Worm (Caenorhabditis elegans) whole organism, L4 larva: ENCODE results near the gene str-166.

Experiments used
- F10B5.3 ChIP-seq: sonication (generic microtip); optimal IDR thresholded peaks from 2 replicates; lab custom pipeline; 2016; ENCODE audit warnings: mild to moderate bottlenecking, missing genetic modification characterization, missing compliant biosample characterization
- F26F4.8 ChIP-seq: fragments of 200-800 bp; sonication (Bioruptor generic); conservative IDR thresholded peaks from 2 replicates; pipeline ENCODE4 v1.3.6; 2022; ENCODE audit warnings: missing genetic modification characterization, missing compliant biosample characterization
- F49E8.2 ChIP-seq: sonication (generic microtip); optimal IDR thresholded peaks from 2 replicates; lab custom pipeline; 2016; ENCODE audit warnings: missing compliant biosample characterization, mild to moderate bottlenecking, missing genetic modification characterization, borderline replicate concordance
- Y5F2A.4 ChIP-seq: fragments of 200-800 bp; sonication (Bioruptor generic); optimal IDR thresholded peaks from 2 replicates; lab custom pipeline; 2018; ENCODE audit warnings: mild to moderate bottlenecking, missing genetic modification characterization, missing compliant biosample characterization
- aha-1 ChIP-seq: fragments of 150-350 bp; peaks from one replicate; lab custom pipeline; 2014; ENCODE audit warnings: missing biosample characterization, missing genetic modification characterization
- aly-2 ChIP-seq: sonication (generic microtip); optimal IDR thresholded peaks from 2 replicates; lab custom pipeline; 2018; ENCODE audit warnings: missing biosample characterization, missing genetic modification characterization
- ama-1 ChIP-seq: fragments of 150-350 bp; optimal IDR thresholded peaks from 2 replicates; lab custom pipeline; 2014; ENCODE audit warnings: inconsistent platforms, mixed read lengths
- arid-1 ChIP-seq: fragments of 200-800 bp; sonication (Bioruptor generic); conservative IDR thresholded peaks from 2 replicates; pipeline ENCODE4 v1.3.6; 2022; ENCODE audit warnings: missing genetic modification reagents, missing genetic modification characterization, missing compliant biosample characterization
- ceh-28 ChIP-seq: fragments of 150-350 bp; optimal IDR thresholded peaks from 2 replicates; lab custom pipeline; 2014; ENCODE audit warnings: missing biosample characterization, missing genetic modification reagents, missing genetic modification characterization
- ceh-44 ChIP-seq: fragments of 200-800 bp; sonication (Bioruptor generic); IDR thresholded peaks from 2 replicates; pipeline ENCODE4 v1.3.6; 2022; ENCODE audit warnings: missing genetic modification reagents, missing genetic modification characterization, missing compliant biosample characterization
- ceh-62 ChIP-seq: sonication (generic microtip); optimal IDR thresholded peaks from 2 replicates; lab custom pipeline; 2017; ENCODE audit warnings: missing biosample characterization, missing genetic modification characterization
- ctbp-1 ChIP-seq: fragments of 200-800 bp; sonication (Bioruptor generic); IDR thresholded peaks from 2 replicates; pipeline ENCODE4 v1.3.6; 2022; ENCODE audit warnings: missing genetic modification reagents, missing genetic modification characterization, missing compliant biosample characterization
- daf-16 ChIP-seq, 3 experiments: sonication (generic microtip); optimal IDR thresholded peaks; 2 replicates each; lab custom pipeline; 2016 to 2017; ENCODE audit warnings: missing genetic modification characterization in 3 of 3, missing genetic modification reagents in 3 of 3, mild to moderate bottlenecking in 2 of 3, missing compliant biosample characterization in 2 of 3, missing biosample characterization in 1 of 3, moderate library complexity in 1 of 3
- dmd-6 ChIP-seq: fragments of 200-800 bp; sonication (Bioruptor generic); IDR thresholded peaks from 2 replicates; pipeline ENCODE4 v1.3.6; 2022; ENCODE audit warnings: missing genetic modification reagents, missing genetic modification characterization, missing compliant biosample characterization
- dmd-8 ChIP-seq: fragments of 200-800 bp; sonication (Bioruptor generic); IDR thresholded peaks from 2 replicates; pipeline ENCODE4 v1.3.6; 2022; ENCODE audit warnings: missing genetic modification characterization, missing compliant biosample characterization
- duxl-1 ChIP-seq: sonication (generic microtip); optimal IDR thresholded peaks from 2 replicates; lab custom pipeline; 2016; ENCODE audit warnings: mild to moderate bottlenecking, missing genetic modification characterization, moderate library complexity, missing compliant biosample characterization; ENCODE audit not compliant: poor library complexity
- hif-1 ChIP-seq, 2 experiments: sonication (generic microtip); optimal IDR thresholded peaks; 2 replicates each; lab custom pipeline; 2016 to 2017; ENCODE audit warnings: missing compliant biosample characterization in 2 of 2, missing genetic modification characterization in 2 of 2, missing genetic modification reagents in 2 of 2, missing genotype in 2 of 2, mild to moderate bottlenecking in 1 of 2
- hlh-11 ChIP-seq: fragments of 200-800 bp; sonication (Bioruptor generic); optimal IDR thresholded peaks from 2 replicates; lab custom pipeline; 2018; ENCODE audit warnings: mild to moderate bottlenecking, missing genetic modification characterization, missing compliant biosample characterization
- hlh-30 ChIP-seq: sonication (generic microtip); optimal IDR thresholded peaks from 2 replicates; lab custom pipeline; 2017; ENCODE audit warnings: antibody characterized with exemption, mild to moderate bottlenecking, missing genetic modification characterization, missing compliant biosample characterization; ENCODE audit not compliant: insufficient read depth
- lin-13 ChIP-seq: fragments of 150-350 bp; optimal IDR thresholded peaks from 2 replicates; lab custom pipeline; 2014; ENCODE audit warnings: missing biosample characterization, missing genetic modification reagents, missing genetic modification characterization
- madf-9 ChIP-seq: fragments of 200-800 bp; sonication (Bioruptor generic); conservative IDR thresholded peaks from 2 replicates; pipeline ENCODE4 v1.3.6; 2022; ENCODE audit warnings: missing genetic modification reagents, missing genetic modification characterization, missing compliant biosample characterization
- mdt-29 ChIP-seq: fragments of 200-800 bp; sonication (Bioruptor generic); IDR thresholded peaks from 2 replicates; pipeline ENCODE4 v1.3.6; 2022; ENCODE audit warnings: missing genetic modification reagents, missing genetic modification characterization, missing compliant biosample characterization
- mxl-2 ChIP-seq: fragments of 200-800 bp; sonication (Bioruptor generic); conservative IDR thresholded peaks from 2 replicates; pipeline ENCODE4 v1.3.6; 2022; ENCODE audit warnings: missing genetic modification reagents, missing genetic modification characterization, missing compliant biosample characterization
- mxl-3 ChIP-seq: fragments of 200-800 bp; sonication (Bioruptor generic); optimal IDR thresholded peaks from 2 replicates; lab custom pipeline; 2018; ENCODE audit warnings: mild to moderate bottlenecking, missing genetic modification characterization, missing compliant biosample characterization
- nhr-10 ChIP-seq: fragments of 150-350 bp; optimal IDR thresholded peaks from 2 replicates; lab custom pipeline; 2014; ENCODE audit warnings: missing biosample characterization, missing genetic modification characterization
- nhr-102 ChIP-seq: sonication (generic microtip); optimal IDR thresholded peaks from 2 replicates; lab custom pipeline; 2016; ENCODE audit warnings: mild to moderate bottlenecking, missing genetic modification characterization, moderate library complexity, missing compliant biosample characterization
- nhr-25 ChIP-seq: sonication (generic microtip); optimal IDR thresholded peaks from 2 replicates; lab custom pipeline; 2017; ENCODE audit warnings: missing genetic modification characterization, mild to moderate bottlenecking, missing compliant biosample characterization, antibody characterized with exemption, moderate library complexity, borderline replicate concordance; ENCODE audit not compliant: insufficient read depth
- nhr-48 ChIP-seq: sonication (generic microtip); optimal IDR thresholded peaks from 2 replicates; lab custom pipeline; 2016; ENCODE audit warnings: mild to moderate bottlenecking, missing genetic modification characterization, missing compliant biosample characterization
- nhr-76 ChIP-seq: fragments of 150-350 bp; optimal IDR thresholded peaks from 2 replicates; lab custom pipeline; 2014; ENCODE audit warnings: missing biosample characterization, missing genetic modification characterization
- pha-4 ChIP-seq, 2 experiments: fragments of 150-350 bp in 1 of 2; fragments of 200-800 bp in 1 of 2; sonication (Bioruptor generic) in 1 of 2; IDR thresholded peaks in 1 of 2; optimal IDR thresholded peaks in 1 of 2; 2 replicates each; pipeline versions ENCODE4 v1.3.6 to Lab custom; 2014 to 2022; ENCODE audit warnings: missing genetic modification characterization in 2 of 2, missing genetic modification reagents in 2 of 2, missing biosample characterization in 1 of 2, missing compliant biosample characterization in 1 of 2
- rbr-2 ChIP-seq: sonication (generic microtip); optimal IDR thresholded peaks from 2 replicates; lab custom pipeline; 2016; ENCODE audit warnings: missing genotype, missing genetic modification characterization, missing compliant biosample characterization
- snpc-1.2 ChIP-seq: fragments of 200-800 bp; sonication (Bioruptor generic); IDR thresholded peaks from 2 replicates; pipeline ENCODE4 v1.3.6; 2022; ENCODE audit warnings: missing genetic modification reagents, missing genetic modification characterization, missing compliant biosample characterization
- snpc-4 ChIP-seq: fragments of 150-350 bp; optimal IDR thresholded peaks from 2 replicates; lab custom pipeline; 2014; ENCODE audit warnings: missing biosample characterization, missing genetic modification characterization
- spr-1 ChIP-seq: sonication (generic microtip); optimal IDR thresholded peaks from 2 replicates; lab custom pipeline; 2016; ENCODE audit warnings: mild to moderate bottlenecking, missing genetic modification characterization, missing compliant biosample characterization
- spr-3 ChIP-seq: fragments of 200-800 bp; sonication (Bioruptor generic); optimal IDR thresholded peaks from 2 replicates; lab custom pipeline; 2018; ENCODE audit warnings: mild to moderate bottlenecking, missing genetic modification characterization, missing compliant biosample characterization
- unc-130 ChIP-seq: sonication (generic microtip); optimal IDR thresholded peaks from 2 replicates; lab custom pipeline; 2016; ENCODE audit warnings: missing genetic modification reagents, missing genetic modification characterization, missing compliant biosample characterization
- unc-39 ChIP-seq: sonication (generic microtip); optimal IDR thresholded peaks from 2 replicates; lab custom pipeline; 2017; ENCODE audit warnings: missing biosample characterization, missing genetic modification characterization
- vab-7 ChIP-seq: fragments of 200-800 bp; sonication (Bioruptor generic); IDR thresholded peaks from 2 replicates; pipeline ENCODE4 v1.3.6; 2022; ENCODE audit warnings: missing genetic modification reagents, missing genetic modification characterization, missing compliant biosample characterization
- ztf-7 ChIP-seq: fragments of 150-350 bp; optimal IDR thresholded peaks from 2 replicates; lab custom pipeline; 2014; ENCODE audit warnings: missing biosample characterization, missing genetic modification characterization

str-166 gene

ce11 chrIV:4880634-4881033 is 3.5 kb upstream of the str-166 start:
- peak; percentile 89 for TF ChIP-seq snpc-4 (tag; lab: Kevin White, UChicago)
- peak in 1 of 2 experiments; percentile 79 for TF ChIP-seq daf-16 (GFP tag; optimal IDR thresholded peaks at IDR 0.05; lab: Kevin White, UChicago)
- peak; percentile 37 for TF ChIP-seq daf-16 (tag; optimal IDR thresholded peaks at IDR 0.05; lab: Kevin White, UChicago)
- no peak for TF ChIP-seq madf-9
- TF ChIP-seq ceh-44 (GFP tag; lab: Robert Waterston, UW) = peak; percentile 100
- TF ChIP-seq aha-1 (tag; lab: Kevin White, UChicago) = peak; percentile 94
- no peak for TF ChIP-seq ceh-62
- peak; percentile 61 for TF ChIP-seq arid-1 (GFP tag; lab: Robert Waterston, UW)
- peak; percentile 71; the same call in 1 of the 2 replicates for TF ChIP-seq mdt-29
- peak; percentile 90 for TF ChIP-seq ama-1 (lab: Kevin White, UChicago)
- TF ChIP-seq snpc-1.2 = peak; percentile 100
- TF ChIP-seq nhr-48 (tag; lab: Kevin White, UChicago) = peak; percentile 52
- peak; percentile 18 for TF ChIP-seq F10B5.3
- peak; percentile 94 for TF ChIP-seq F49E8.2 (tag; lab: Kevin White, UChicago)
- TF ChIP-seq ceh-28 = no peak
- no peak for TF ChIP-seq aly-2 (tag; lab: Kevin White, UChicago)
- peak; percentile 81 for TF ChIP-seq nhr-102
- TF ChIP-seq mxl-3 (GFP tag; lab: Kevin White, UChicago) = peak; percentile 73
- peak; percentile 27 for TF ChIP-seq nhr-10 (tag; lab: Kevin White, UChicago)
- peak; percentile 58 for TF ChIP-seq unc-130 (GFP tag; lab: Kevin White, UChicago)
- peak; percentile 43 for TF ChIP-seq duxl-1 (tag; lab: Kevin White, UChicago)
- no peak for TF ChIP-seq dmd-8
- TF ChIP-seq mxl-2 = no peak
- peak; percentile 16 for TF ChIP-seq spr-1
- peak; percentile 48 for TF ChIP-seq lin-13
- TF ChIP-seq rbr-2 (tag; lab: Kevin White, UChicago) = peak; percentile 57
- TF ChIP-seq, all 104 proteins: peak for 19

ce11 chrIV:4885435-4885834 is 1.4 kb downstream of the str-166 start:
- TF ChIP-seq snpc-1.2 (peak; percentile 96), hif-1 (tag; optimal IDR thresholded peaks at IDR 0.05; lab: Kevin White, UChicago) (no peak), F26F4.8 (peak; percentile 66; the same call in 1 of the 2 replicates)
- TF ChIP-seq, all 104 proteins: peak for 2

ce11 chrIV:4887258-4887657 is 3.2 kb downstream of the str-166 start, which contains the start of gene T08B6.1:
T08B6.1 (minus strand) TSS chrIV:4887358.
- TF ChIP-seq unc-39 (tag; lab: Kevin White, UChicago) = no peak
- TF ChIP-seq nhr-76 = no peak
- TF ChIP-seq hif-1 (tag; optimal IDR thresholded peaks at IDR 0.05; lab: Kevin White, UChicago) = no peak
- TF ChIP-seq dmd-6 (GFP tag; lab: Robert Waterston, UW) = no peak
- no peak for TF ChIP-seq hlh-30
- no peak for TF ChIP-seq Y5F2A.4 (GFP tag; lab: Kevin White, UChicago)
- TF ChIP-seq spr-3 (GFP tag; lab: Kevin White, UChicago) = no peak
- TF ChIP-seq hlh-11 (tag; lab: Kevin White, UChicago) = no peak
- no peak for TF ChIP-seq vab-7 (GFP tag; lab: Robert Waterston, UW)
- TF ChIP-seq pha-4 (GFP tag; IDR thresholded peaks at IDR 0.05; lab: Robert Waterston, UW) = no peak
- no peak for TF ChIP-seq pha-4 (tag; optimal IDR thresholded peaks at IDR 0.05; lab: Kevin White, UChicago)
- no peak for TF ChIP-seq ctbp-1 (GFP tag; lab: Robert Waterston, UW)
- TF ChIP-seq ceh-62 = no peak
- no peak for TF ChIP-seq nhr-25 (tag; lab: Kevin White, UChicago)
- no peak for TF ChIP-seq ztf-7 (tag; lab: Kevin White, UChicago)
